Fruit fly (Drosophila melanogaster): Measurements from ENCODE around the gene Vps60.

Vps60 gene

dm6 chr3L:17621451-17621946 is at the start of gene Vps60, which contains the start of gene anchor (continued):
- TF ChIP-seq Ssrp (tag; optimal IDR thresholded peaks at IDR 0.05) (no peak), CG3847 (GFP tag; IDR thresholded peaks at IDR 0.05) (peak; percentile 30; the same call in 1 of the 2 replicates), CkIIα-i1 (GFP tag; IDR thresholded peaks at IDR 0.05) (no peak), vnd (GFP tag; IDR thresholded peaks at IDR 0.05; ENCODE audit: partially characterized antibody) (no peak), knrl (GFP tag; IDR thresholded peaks at IDR 0.05; ENCODE audit: partially characterized antibody) (0 out of 3 replicates have a peak, but pooled peaks have one; percentile 23), pho (GFP tag; optimal IDR thresholded peaks at IDR 0.05) (peak; percentile 65), Oli (tag; optimal IDR thresholded peaks at IDR 0.05) (peak; percentile 3), Dip2 (GFP tag; IDR thresholded peaks at IDR 0.05) (no peak), trem (tag; optimal IDR thresholded peaks at IDR 0.05) (peak; percentile 97), bcd (GFP tag; optimal IDR thresholded peaks at IDR 0.05) (peak; percentile 14), CG30020 (tag; optimal IDR thresholded peaks at IDR 0.05) (peak; percentile 59), Atf-2 (GFP tag; optimal IDR thresholded peaks at IDR 0.05) (no peak), Hand (GFP tag; optimal IDR thresholded peaks at IDR 0.05) (peak; percentile 16), Dip3 (GFP tag; optimal IDR thresholded peaks at IDR 0.05) (peak; percentile 66), tin (GFP tag; optimal IDR thresholded peaks at IDR 0.05) (peak; percentile 67), org-1 (GFP tag; optimal IDR thresholded peaks at IDR 0.05) (no peak), D19B (GFP tag; optimal IDR thresholded peaks at IDR 0.05) (no peak), stc (GFP tag; IDR thresholded peaks at IDR 0.05) (no peak), Ptx1 (GFP tag; IDR thresholded peaks at IDR 0.05) (peak; percentile 47; the same call in 1 of the 2 replicates), CG14860 (GFP tag; IDR thresholded peaks at IDR 0.05; ENCODE audit: partially characterized antibody) (no peak), dmrt11E (tag; optimal IDR thresholded peaks at IDR 0.05) (no peak), MBD-R2 (GFP tag; IDR thresholded peaks at IDR 0.05) (peak; percentile 69), row (GFP tag; IDR thresholded peaks at IDR 0.05) (peak; percentile 48; the same call in 2 of the 3 replicates), vfl (GFP tag; optimal IDR thresholded peaks at IDR 0.05) (peak; percentile 66), CG11560 (tag; IDR thresholded peaks at IDR 0.05) (no peak), CG12236 (GFP tag; optimal IDR thresholded peaks at IDR 0.05) (no peak), prd (optimal IDR thresholded peaks at IDR 0.05) (no peak), prd (GFP tag; IDR thresholded peaks at IDR 0.05) (no peak; the same call in 2 of the 3 replicates), da (GFP tag; optimal IDR thresholded peaks at IDR 0.05) (no peak), bigmax (GFP tag; optimal IDR thresholded peaks at IDR 0.05) (no peak), Taf1 (GFP tag; IDR thresholded peaks at IDR 0.05) (no peak), CG42726 (GFP tag; IDR thresholded peaks at IDR 0.05; ENCODE audit: partially characterized antibody) (0 out of 2 replicates have a peak, but pooled peaks have one; percentile 18), Bdp1 (GFP tag; optimal IDR thresholded peaks at IDR 0.05) (peak; percentile 48), h (optimal IDR thresholded peaks at IDR 0.05) (no peak), ewg (GFP tag; optimal IDR thresholded peaks at IDR 0.05) (peak; percentile 16), Gsc (GFP tag; IDR thresholded peaks at IDR 0.05) (no peak), CG7372 (GFP tag; IDR thresholded peaks at IDR 0.05) (no peak), Chrac-16 (GFP tag; optimal IDR thresholded peaks at IDR 0.05) (peak; percentile 60), CG10209 (GFP tag; optimal IDR thresholded peaks at IDR 0.05) (peak; percentile 43), exex (tag; optimal IDR thresholded peaks at IDR 0.05) (peak; percentile 31), gem (tag; optimal IDR thresholded peaks at IDR 0.05) (peak; percentile 63), klu (GFP tag; IDR thresholded peaks at IDR 0.05) (no peak), CG32772 (GFP tag; IDR thresholded peaks at IDR 0.05) (no peak), sna (GFP tag; IDR thresholded peaks at IDR 0.05; ENCODE audit: partially characterized antibody) (no peak), NC2α (GFP tag; optimal IDR thresholded peaks at IDR 0.05) (peak; percentile 37), CG1602 (GFP tag; optimal IDR thresholded peaks at IDR 0.05) (peak; percentile 36), CG3163 (GFP tag; optimal IDR thresholded peaks at IDR 0.05) (peak; percentile 49), Med (GFP tag) (peak; percentile 94), kni (GFP tag; optimal IDR thresholded peaks at IDR 0.05) (no peak), TFAM (GFP tag; optimal IDR thresholded peaks at IDR 0.05) (no peak), CG12659 (GFP tag; optimal IDR thresholded peaks at IDR 0.05) (peak; percentile 87)

Data from whole organism, embryonic.